Worm (Caenorhabditis elegans) whole organism, L4 larva: ENCODE results near the gene cat-4.

Experiments used
- D1046.2 ChIP-seq: fragments of 200-800 bp; sonication (Bioruptor generic); IDR thresholded peaks from 2 replicates; pipeline ENCODE4 v1.3.6; 2022; ENCODE audit warnings: missing genetic modification characterization, missing compliant biosample characterization
- F26F4.8 ChIP-seq: fragments of 200-800 bp; sonication (Bioruptor generic); conservative IDR thresholded peaks from 2 replicates; pipeline ENCODE4 v1.3.6; 2022; ENCODE audit warnings: missing genetic modification characterization, missing compliant biosample characterization
- F37D6.2 ChIP-seq: sonication (generic microtip); optimal IDR thresholded peaks from 2 replicates; lab custom pipeline; 2016; ENCODE audit warnings: mild to moderate bottlenecking, missing genetic modification characterization, missing compliant biosample characterization
- F49E8.2 ChIP-seq: sonication (generic microtip); optimal IDR thresholded peaks from 2 replicates; lab custom pipeline; 2016; ENCODE audit warnings: missing compliant biosample characterization, mild to moderate bottlenecking, missing genetic modification characterization, borderline replicate concordance
- T20F7.1 ChIP-seq: fragments of 200-800 bp; sonication (Bioruptor generic); optimal IDR thresholded peaks from 2 replicates; lab custom pipeline; 2018; ENCODE audit warnings: mild to moderate bottlenecking, missing genetic modification characterization, missing compliant biosample characterization
- Y48G9A.11 ChIP-seq: fragments of 200-800 bp; sonication (Bioruptor generic); IDR thresholded peaks from 2 replicates; pipeline ENCODE4 v1.3.6; 2022; ENCODE audit warnings: missing genetic modification reagents, missing genetic modification characterization, missing compliant biosample characterization
- Y75B8A.6 ChIP-seq: fragments of 200-800 bp; sonication (Bioruptor generic); IDR thresholded peaks from 2 replicates; pipeline ENCODE4 v1.3.6; 2022; ENCODE audit warnings: missing genetic modification reagents, missing genetic modification characterization, missing compliant biosample characterization
- aha-1 ChIP-seq: fragments of 150-350 bp; peaks from one replicate; lab custom pipeline; 2014; ENCODE audit warnings: missing biosample characterization, missing genetic modification characterization
- ama-1 ChIP-seq: fragments of 150-350 bp; optimal IDR thresholded peaks from 2 replicates; lab custom pipeline; 2014; ENCODE audit warnings: inconsistent platforms, mixed read lengths
- ceh-20 ChIP-seq: fragments of 200-800 bp; sonication (Bioruptor generic); IDR thresholded peaks from 2 replicates; pipeline ENCODE4 v1.3.6; 2022; ENCODE audit warnings: missing genetic modification reagents, missing genetic modification characterization, missing compliant biosample characterization
- ceh-62 ChIP-seq: sonication (generic microtip); optimal IDR thresholded peaks from 2 replicates; lab custom pipeline; 2017; ENCODE audit warnings: missing biosample characterization, missing genetic modification characterization
- ceh-82 ChIP-seq: sonication (generic microtip); optimal IDR thresholded peaks from 2 replicates; lab custom pipeline; 2017; ENCODE audit warnings: missing biosample characterization, missing genetic modification characterization
- ctbp-1 ChIP-seq: fragments of 200-800 bp; sonication (Bioruptor generic); IDR thresholded peaks from 2 replicates; pipeline ENCODE4 v1.3.6; 2022; ENCODE audit warnings: missing genetic modification reagents, missing genetic modification characterization, missing compliant biosample characterization
- daf-12 ChIP-seq: fragments of 150-350 bp; optimal IDR thresholded peaks from 2 replicates; lab custom pipeline; 2014; ENCODE audit warnings: missing biosample characterization, missing genetic modification reagents, missing genetic modification characterization
- daf-16 ChIP-seq, 3 experiments: sonication (generic microtip); optimal IDR thresholded peaks; 2 replicates each; lab custom pipeline; 2016 to 2017; ENCODE audit warnings: missing genetic modification characterization in 3 of 3, missing genetic modification reagents in 3 of 3, mild to moderate bottlenecking in 2 of 3, missing compliant biosample characterization in 2 of 3, missing biosample characterization in 1 of 3, moderate library complexity in 1 of 3
- daf-19 ChIP-seq: fragments of 200-800 bp; sonication (Bioruptor generic); conservative IDR thresholded peaks from 2 replicates; pipeline ENCODE4 v1.3.6; 2022; ENCODE audit warnings: missing genetic modification characterization, missing compliant biosample characterization
- dmd-6 ChIP-seq: fragments of 200-800 bp; sonication (Bioruptor generic); IDR thresholded peaks from 2 replicates; pipeline ENCODE4 v1.3.6; 2022; ENCODE audit warnings: missing genetic modification reagents, missing genetic modification characterization, missing compliant biosample characterization
- dmd-9 ChIP-seq: fragments of 200-800 bp; sonication (Bioruptor generic); IDR thresholded peaks from 2 replicates; pipeline ENCODE4 v1.3.6; 2022; ENCODE audit warnings: missing genetic modification reagents, missing genetic modification characterization, missing compliant biosample characterization
- dpl-1 ChIP-seq: fragments of 150-350 bp; optimal IDR thresholded peaks from 2 replicates; lab custom pipeline; 2014; ENCODE audit warnings: missing biosample characterization, missing genetic modification reagents, missing genetic modification characterization
- duxl-1 ChIP-seq: sonication (generic microtip); optimal IDR thresholded peaks from 2 replicates; lab custom pipeline; 2016; ENCODE audit warnings: mild to moderate bottlenecking, missing genetic modification characterization, moderate library complexity, missing compliant biosample characterization; ENCODE audit not compliant: poor library complexity
- dve-1 ChIP-seq: sonication (generic microtip); optimal IDR thresholded peaks from 2 replicates; lab custom pipeline; 2017; ENCODE audit warnings: antibody characterized with exemption, mild to moderate bottlenecking, missing genetic modification characterization, missing compliant biosample characterization; ENCODE audit not compliant: insufficient read depth
- egl-43 ChIP-seq: fragments of 200-800 bp; sonication (Bioruptor generic); IDR thresholded peaks from 2 replicates; pipeline ENCODE4 v1.3.6; 2022; ENCODE audit warnings: missing genetic modification reagents, missing genetic modification characterization, missing compliant biosample characterization
- fos-1 ChIP-seq: fragments of 150-350 bp; optimal IDR thresholded peaks from 2 replicates; lab custom pipeline; 2014; ENCODE audit warnings: missing biosample characterization, missing genetic modification characterization
- gei-8 ChIP-seq: fragments of 200-800 bp; sonication (Bioruptor generic); optimal IDR thresholded peaks from 2 replicates; lab custom pipeline; 2018; ENCODE audit warnings: mild to moderate bottlenecking, missing genetic modification characterization, missing compliant biosample characterization
- jun-1 ChIP-seq: fragments of 150-350 bp; optimal IDR thresholded peaks from 2 replicates; lab custom pipeline; 2014; ENCODE audit warnings: missing biosample characterization, missing genetic modification reagents, missing genetic modification characterization
- lin-13 ChIP-seq: fragments of 150-350 bp; optimal IDR thresholded peaks from 2 replicates; lab custom pipeline; 2014; ENCODE audit warnings: missing biosample characterization, missing genetic modification reagents, missing genetic modification characterization
- mdl-1 ChIP-seq, 2 experiments: fragments of 150-350 bp in 1 of 2; sonication (generic microtip) in 1 of 2; optimal IDR thresholded peaks; 2 replicates each; lab custom pipeline; 2014 to 2017; ENCODE audit warnings: missing biosample characterization in 2 of 2, missing genetic modification characterization in 2 of 2
- mdt-29 ChIP-seq: fragments of 200-800 bp; sonication (Bioruptor generic); IDR thresholded peaks from 2 replicates; pipeline ENCODE4 v1.3.6; 2022; ENCODE audit warnings: missing genetic modification reagents, missing genetic modification characterization, missing compliant biosample characterization
- mep-1 ChIP-seq: fragments of 150-350 bp; sonication (generic microtip); optimal IDR thresholded peaks from 3 replicates; lab custom pipeline; 2014; ENCODE audit warnings: missing biosample characterization, missing genetic modification characterization
- nhr-10 ChIP-seq: fragments of 150-350 bp; optimal IDR thresholded peaks from 2 replicates; lab custom pipeline; 2014; ENCODE audit warnings: missing biosample characterization, missing genetic modification characterization
- nhr-102 ChIP-seq: sonication (generic microtip); optimal IDR thresholded peaks from 2 replicates; lab custom pipeline; 2016; ENCODE audit warnings: mild to moderate bottlenecking, missing genetic modification characterization, moderate library complexity, missing compliant biosample characterization
- nhr-111 ChIP-seq: fragments of 200-800 bp; sonication (Bioruptor generic); optimal IDR thresholded peaks from 2 replicates; lab custom pipeline; 2018; ENCODE audit warnings: mild to moderate bottlenecking, missing genetic modification characterization, missing compliant biosample characterization
- nhr-41 ChIP-seq: fragments of 200-800 bp; sonication (Bioruptor generic); IDR thresholded peaks from 2 replicates; pipeline ENCODE4 v1.3.6; 2022; ENCODE audit warnings: missing genetic modification reagents, missing genetic modification characterization, missing compliant biosample characterization
- nhr-42 ChIP-seq: fragments of 200-800 bp; sonication (Bioruptor generic); IDR thresholded peaks from 2 replicates; pipeline ENCODE4 v1.3.6; 2022; ENCODE audit warnings: missing genetic modification characterization, missing compliant biosample characterization
- nhr-48 ChIP-seq: sonication (generic microtip); optimal IDR thresholded peaks from 2 replicates; lab custom pipeline; 2016; ENCODE audit warnings: mild to moderate bottlenecking, missing genetic modification characterization, missing compliant biosample characterization
- nhr-6 ChIP-seq: fragments of 150-350 bp; optimal IDR thresholded peaks from 2 replicates; lab custom pipeline; 2014; ENCODE audit warnings: missing biosample characterization, missing genetic modification characterization
- nhr-77 ChIP-seq: fragments of 150-350 bp; optimal IDR thresholded peaks from 2 replicates; lab custom pipeline; 2014; ENCODE audit warnings: missing biosample characterization, missing genetic modification characterization
- pqm-1 ChIP-seq: sonication (generic microtip); optimal IDR thresholded peaks from 2 replicates; lab custom pipeline; 2017; ENCODE audit warnings: missing biosample characterization, missing genetic modification characterization
- saeg-2 ChIP-seq: fragments of 200-800 bp; sonication (Bioruptor generic); IDR thresholded peaks from 2 replicates; pipeline ENCODE4 v1.3.6; 2022; ENCODE audit warnings: missing genetic modification reagents, missing genetic modification characterization, missing compliant biosample characterization
- set-16 ChIP-seq: fragments of 200-800 bp; sonication (Bioruptor generic); IDR thresholded peaks from 2 replicates; pipeline ENCODE4 v1.3.6; 2022; ENCODE audit warnings: missing genetic modification reagents, missing genetic modification characterization, missing compliant biosample characterization
- spr-1 ChIP-seq: sonication (generic microtip); optimal IDR thresholded peaks from 2 replicates; lab custom pipeline; 2016; ENCODE audit warnings: mild to moderate bottlenecking, missing genetic modification characterization, missing compliant biosample characterization
- unc-130 ChIP-seq: sonication (generic microtip); optimal IDR thresholded peaks from 2 replicates; lab custom pipeline; 2016; ENCODE audit warnings: missing genetic modification reagents, missing genetic modification characterization, missing compliant biosample characterization
- unc-39 ChIP-seq: sonication (generic microtip); optimal IDR thresholded peaks from 2 replicates; lab custom pipeline; 2017; ENCODE audit warnings: missing biosample characterization, missing genetic modification characterization
- unc-62 ChIP-seq, 3 experiments: fragments of 150-350 bp in 1 of 3; sonication (generic microtip); optimal IDR thresholded peaks in 2 of 3; peaks in 1 of 3; 1 replicate in 1 of 3; 2 replicates in 2 of 3; lab custom pipeline; 2014 to 2017; ENCODE audit warnings: missing biosample characterization in 3 of 3, missing genetic modification characterization in 3 of 3, missing genetic modification reagents in 3 of 3, missing genotype in 1 of 3
- zip-2 ChIP-seq: fragments of 150-350 bp; optimal IDR thresholded peaks from 2 replicates; lab custom pipeline; 2014; ENCODE audit warnings: missing biosample characterization, missing genetic modification characterization

cat-4 gene

DNA sequence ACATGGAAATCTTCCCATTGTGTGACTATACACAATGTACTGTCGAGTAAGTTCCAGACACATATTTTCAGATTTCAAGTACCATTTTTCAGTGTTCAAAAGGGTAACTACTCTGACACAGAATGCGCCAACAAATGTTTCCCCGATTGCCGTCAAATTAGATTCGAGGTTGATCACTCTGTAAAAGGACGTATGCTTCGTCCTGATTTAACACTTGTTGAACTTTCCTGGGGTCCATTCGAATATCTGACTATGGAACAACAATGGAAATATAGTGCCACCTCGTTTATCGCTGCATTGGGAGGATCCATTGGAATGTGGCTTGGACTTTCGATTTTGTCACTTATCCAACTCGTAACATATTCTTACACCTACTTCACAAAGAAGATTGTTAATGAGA is 9.5 kb downstream of the cat-4 start:
- TF ChIP-seq ceh-82 (no peak), aha-1 (tag; lab: Kevin White, UChicago) (peak; percentile 32), unc-62 (GFP tag; optimal IDR thresholded peaks at IDR 0.05 in 1 of 2; lab: Kevin White, UChicago) (peak in 1 of 2 experiments; percentile 91), unc-62 (tag; optimal IDR thresholded peaks at IDR 0.05; lab: Kevin White, UChicago) (no peak)

ce11 chrV:10576319-10576718 is 11.6 kb downstream of the cat-4 start, which contains the start of gene vps-54:
Gene vps-54 (minus strand): TSS chrV:10576419.
- TF ChIP-seq nhr-48 (tag; lab: Kevin White, UChicago) = no peak
- TF ChIP-seq, all 104 proteins: peak for 0

DNA sequence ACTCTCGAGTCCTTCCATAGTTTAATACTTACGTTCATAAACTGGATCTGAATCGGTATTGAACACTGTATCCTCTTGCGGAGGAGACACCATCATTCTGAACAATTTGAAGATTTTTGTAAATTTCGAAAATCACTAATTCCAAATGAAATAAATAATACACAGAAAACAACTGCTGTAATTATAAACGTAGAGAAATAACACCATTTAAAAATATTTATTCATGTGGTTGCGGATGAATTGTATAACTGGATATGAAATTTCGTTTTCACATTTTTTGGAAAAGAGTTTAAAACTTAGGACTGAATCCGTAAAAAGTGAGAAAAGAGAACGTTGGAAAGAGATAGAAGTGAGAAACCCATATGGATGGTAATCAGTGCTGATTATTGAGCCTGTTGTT is 13.5 kb downstream of the cat-4 start, which contains the start of gene mics-1:
mics-1 (minus strand) TSS at position 101 of the 400 bp plus-strand sequence.
- TF ChIP-seq nhr-10 (tag; lab: Kevin White, UChicago) (no peak), daf-19 (GFP tag; lab: Robert Waterston, UW) (0 out of 2 replicates have a peak, but pooled peaks have one; percentile 27)

ce11 chrV:10578938-10579337 is 14.3 kb downstream of the cat-4 start, which contains the start of the genes erh-1 and lpd-9:
Gene erh-1 (minus strand): TSS chrV:10579141.
Gene lpd-9 (plus strand): TSS chrV:10579305.
- TF ChIP-seq saeg-2 (GFP tag; lab: Robert Waterston, UW) (no peak), egl-43 (GFP tag; lab: Robert Waterston, UW) (no peak), unc-130 (GFP tag; lab: Kevin White, UChicago) (peak; percentile 19), spr-1 (tag; lab: Kevin White, UChicago) (peak; percentile 52), nhr-77 (tag; lab: Kevin White, UChicago) (peak; percentile 46), set-16 (no peak), Y48G9A.11 (GFP tag; lab: Robert Waterston, UW) (no peak), nhr-111 (GFP tag; lab: Kevin White, UChicago) (no peak), zip-2 (tag; lab: Kevin White, UChicago) (no peak), nhr-42 (GFP tag; lab: Robert Waterston, UW) (no peak), dmd-9 (GFP tag; lab: Robert Waterston, UW) (no peak), F26F4.8 (GFP tag; lab: Robert Waterston, UW) (no peak), dpl-1 (GFP tag; lab: Kevin White, UChicago) (peak; percentile 80), nhr-41 (GFP tag; lab: Robert Waterston, UW) (no peak), lin-13 (no peak), ama-1 (no peak), Y75B8A.6 (no peak), daf-12 (tag; lab: Kevin White, UChicago) (no peak), T20F7.1 (GFP tag; lab: Kevin White, UChicago) (peak; percentile 74), unc-39 (tag; lab: Kevin White, UChicago) (no peak), nhr-102 (peak; percentile 76), duxl-1 (peak; percentile 66), dve-1 (tag; lab: Kevin White, UChicago) (peak; percentile 69), fos-1 (tag; lab: Kevin White, UChicago) (no peak), jun-1 (tag; lab: Kevin White, UChicago) (no peak), gei-8 (GFP tag; lab: Kevin White, UChicago) (no peak), nhr-6 (tag; lab: Kevin White, UChicago) (no peak), D1046.2 (GFP tag; lab: Robert Waterston, UW) (no peak), pqm-1 (tag; lab: Kevin White, UChicago) (no peak), F37D6.2 (peak; percentile 50), mdt-29 (GFP tag; lab: Robert Waterston, UW) (0 out of 2 replicates have a peak, but pooled peaks have one; percentile 29), ctbp-1 (GFP tag; lab: Robert Waterston, UW) (peak; percentile 28; the same call in 1 of the 2 replicates), ceh-20 (GFP tag; lab: Robert Waterston, UW) (peak; percentile 78), mdl-1 (tag; optimal IDR thresholded peaks at IDR 0.05; lab: Kevin White, UChicago) (peak in 1 of 2 experiments; percentile 32), ceh-62 (no peak), mep-1 (tag; lab: Kevin White, UChicago) (peak; percentile 80), daf-16 (GFP tag; optimal IDR thresholded peaks at IDR 0.05; lab: Kevin White, UChicago) (peak in 1 of 2 experiments; percentile 43), daf-16 (tag; optimal IDR thresholded peaks at IDR 0.05; lab: Kevin White, UChicago) (peak; percentile 58), F49E8.2 (tag; lab: Kevin White, UChicago) (peak; percentile 33), dmd-6 (peak; percentile 73)
